Fruit fly (Drosophila melanogaster) Kc167 (cell line): ENCODE measurements around the gene elg1.

ENCODE experiments used
- Myc ChIP-seq: fragments of >200 bp; optimal IDR thresholded peaks from 2 replicates; lab custom pipeline; 2017; ENCODE audit warnings: missing external identifiers
- Sin3A ChIP-seq: fragments of >200 bp; optimal IDR thresholded peaks from 2 replicates; lab custom pipeline; 2018; ENCODE audit warnings: missing external identifiers
- h ChIP-seq: fragments of >200 bp; optimal IDR thresholded peaks from 3 replicates; lab custom pipeline; 2018; ENCODE audit warnings: missing external identifiers
- insv ChIP-seq: fragments of >200 bp; optimal IDR thresholded peaks from 3 replicates; lab custom pipeline; 2018; ENCODE audit warnings: missing external identifiers
- psq ChIP-seq: fragments of >200 bp; optimal IDR thresholded peaks from 2 replicates; lab custom pipeline; 2017; ENCODE audit warnings: missing external identifiers
- ttk ChIP-seq: sonication (Bioruptor generic); optimal IDR thresholded peaks from 2 replicates; lab custom pipeline; 2017; ENCODE audit warnings: missing external identifiers

dm6 chr3L:16143685-16144539, 12.1 kb downstream of the elg1 start, which contains the start of gene CG32152:
- TF ChIP-seq h (lab: Kevin White, UChicago), result no peak
- no peak for TF ChIP-seq Sin3A (lab: Kevin White, UChicago)
- no peak for TF ChIP-seq psq (lab: Kevin White, UChicago)
- no peak for TF ChIP-seq insv (lab: Kevin White, UChicago)
- TF ChIP-seq Myc (lab: Kevin White, UChicago), result no peak
- no peak for TF ChIP-seq ttk (lab: Kevin White, UChicago)
